Fruit fly (Drosophila melanogaster): ENCODE measurements around the gene CG31908.

Gene CG31908

DNA sequence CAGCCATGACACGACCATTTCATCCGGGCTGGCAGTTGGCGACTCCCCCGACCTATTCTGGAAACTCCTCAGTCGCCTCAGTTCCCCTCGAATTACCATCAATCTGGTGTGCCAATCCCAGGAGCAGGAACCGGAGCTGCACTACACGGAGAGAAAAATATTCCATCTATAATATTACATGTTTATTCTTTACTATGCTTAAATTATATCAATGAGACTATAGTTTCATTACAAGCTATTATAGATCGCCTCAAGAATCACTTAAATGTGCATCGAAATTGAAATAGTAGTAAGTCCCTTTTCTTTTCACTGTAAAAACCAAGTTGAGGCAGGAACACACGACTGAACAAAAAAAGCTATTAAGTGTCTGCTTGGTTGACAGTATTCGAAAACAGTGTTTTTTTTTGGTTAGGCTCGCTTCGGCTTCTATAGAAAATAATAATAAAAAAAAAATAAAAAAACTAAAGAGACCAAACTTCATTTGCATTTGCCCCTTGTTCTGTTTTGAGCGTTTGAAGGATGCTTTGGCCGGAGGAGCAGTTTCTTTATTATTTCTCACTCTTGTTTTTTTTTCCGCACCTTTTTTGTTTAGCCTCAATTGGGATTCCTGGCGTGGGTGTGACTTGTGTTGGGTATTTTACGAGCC, 49.0 kb upstream of the CG31908 start:
- TF ChIP-seq dsf (GFP tag; optimal IDR thresholded peaks at IDR 0.05; ENCODE audit: borderline replicate concordance) (no peak), OdsH (GFP tag; optimal IDR thresholded peaks at IDR 0.05) (peak; percentile 31), CrebA (GFP tag; optimal IDR thresholded peaks at IDR 0.05; ENCODE audit: borderline replicate concordance) (no peak), br (GFP tag; optimal IDR thresholded peaks at IDR 0.05) (peak; percentile 48), woc (GFP tag; optimal IDR thresholded peaks at IDR 0.05) (peak; percentile 6), ey (GFP tag; optimal IDR thresholded peaks at IDR 0.05) (peak; percentile 60), Rel (GFP tag; optimal IDR thresholded peaks at IDR 0.05) (no peak), Rel (tag; optimal IDR thresholded peaks at IDR 0.05) (no peak), Mio (GFP tag; optimal IDR thresholded peaks at IDR 0.05) (no peak), psq (GFP tag; optimal IDR thresholded peaks at IDR 0.05) (peak; percentile 33), usp (GFP tag; optimal IDR thresholded peaks at IDR 0.05) (no peak), fru (GFP tag; optimal IDR thresholded peaks at IDR 0.05) (peak; percentile 73), GATAd (GFP tag; optimal IDR thresholded peaks at IDR 0.05) (no peak), Hr78 (GFP tag; optimal IDR thresholded peaks at IDR 0.05) (no peak), tai (GFP tag; optimal IDR thresholded peaks at IDR 0.05) (no peak), Hr83 (GFP tag; optimal IDR thresholded peaks at IDR 0.05; ENCODE audit: poor library complexity, severe bottlenecking) (no peak), Dif (GFP tag; optimal IDR thresholded peaks at IDR 0.05; ENCODE audit: partially characterized antibody) (no peak), Abd-B (GFP tag; optimal IDR thresholded peaks at IDR 0.05) (no peak), sv (GFP tag; optimal IDR thresholded peaks at IDR 0.05) (no peak), lola (GFP tag; optimal IDR thresholded peaks at IDR 0.05) (no peak), Myc (optimal IDR thresholded peaks at IDR 0.05) (no peak), sage (GFP tag; optimal IDR thresholded peaks at IDR 0.05) (no peak), rgr (GFP tag; optimal IDR thresholded peaks at IDR 0.05) (peak; percentile 61), brk (GFP tag; optimal IDR thresholded peaks at IDR 0.05) (no peak), N (GFP tag; optimal IDR thresholded peaks at IDR 0.05) (no peak), h (GFP tag; optimal IDR thresholded peaks at IDR 0.05) (peak; percentile 69), dl (GFP tag; optimal IDR thresholded peaks at IDR 0.05; ENCODE audit: insufficient read depth in 1 of 2, partially characterized antibody in 2 of 2) (no peak), Hnf4 (GFP tag; optimal IDR thresholded peaks at IDR 0.05) (peak; percentile 61), CG9705 (GFP tag; optimal IDR thresholded peaks at IDR 0.05) (no peak), HLH106 (tag; optimal IDR thresholded peaks at IDR 0.05) (peak; percentile 35), Sp1 (GFP tag; optimal IDR thresholded peaks at IDR 0.05) (peak; percentile 41), foxo (GFP tag; optimal IDR thresholded peaks at IDR 0.05) (peak in 1 of 2 experiments; percentile 49)

DNA sequence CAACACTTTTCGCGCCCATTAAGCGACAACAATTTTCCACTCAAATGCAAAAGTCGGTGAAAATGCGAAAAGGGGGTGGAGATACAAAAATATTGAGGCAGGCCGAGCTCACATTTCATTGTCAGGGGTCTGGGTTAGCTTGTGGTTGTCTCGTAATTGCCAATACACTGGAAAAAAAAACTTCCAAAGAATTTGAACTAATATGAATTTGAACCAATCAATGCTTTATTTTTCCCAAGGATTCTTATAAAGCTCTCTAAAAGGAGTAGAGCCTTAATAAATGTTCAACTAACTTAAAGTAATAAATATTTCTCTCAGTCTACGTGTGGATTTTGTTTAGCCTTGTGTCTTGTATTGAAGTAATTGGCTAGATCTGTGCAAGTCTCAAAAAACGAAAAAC, 45.8 kb upstream of the CG31908 start:
- no peak for TF ChIP-seq Jra (GFP tag; optimal IDR thresholded peaks at IDR 0.05)
- TF ChIP-seq dmrt93B (GFP tag; optimal IDR thresholded peaks at IDR 0.05): no peak

- TF ChIP-seq h (GFP tag; optimal IDR thresholded peaks at IDR 0.05): peak; percentile 16
- peak; percentile 26 for TF ChIP-seq fru (GFP tag; optimal IDR thresholded peaks at IDR 0.05)
- no peak for TF ChIP-seq CrebA (GFP tag; optimal IDR thresholded peaks at IDR 0.05; ENCODE audit: borderline replicate concordance)
- TF ChIP-seq foxo (GFP tag; optimal IDR thresholded peaks at IDR 0.05): peak in 1 of 2 experiments; percentile 22
- peak; percentile 3 for TF ChIP-seq HLH106 (tag; optimal IDR thresholded peaks at IDR 0.05)
- no peak for TF ChIP-seq tai (GFP tag; optimal IDR thresholded peaks at IDR 0.05)
These were observed 44.7 kb upstream of the CG31908 start for dm6 chr2L:7071862-7072261.

- TF ChIP-seq Myc (optimal IDR thresholded peaks at IDR 0.05) (peak; percentile 59), h (GFP tag; optimal IDR thresholded peaks at IDR 0.05) (no peak)
These were observed 44.0 kb upstream of the CG31908 start for dm6 chr2L:7071219-7071618.

dm6 chr2L:7067683-7068082, 40.5 kb upstream of the CG31908 start, which contains the start of gene Ugt307A1:
Ugt307A1 (plus strand) TSS chr2L:7067983.
- TF ChIP-seq Mio (GFP tag; optimal IDR thresholded peaks at IDR 0.05) (no peak), usp (GFP tag; optimal IDR thresholded peaks at IDR 0.05) (no peak), dmrt93B (GFP tag; optimal IDR thresholded peaks at IDR 0.05) (no peak), foxo (GFP tag; optimal IDR thresholded peaks at IDR 0.05) (no peak), sv (GFP tag; optimal IDR thresholded peaks at IDR 0.05) (no peak), brk (GFP tag; optimal IDR thresholded peaks at IDR 0.05) (no peak), CG9705 (GFP tag; optimal IDR thresholded peaks at IDR 0.05) (no peak), Rel (GFP tag; optimal IDR thresholded peaks at IDR 0.05) (no peak), Rel (tag; optimal IDR thresholded peaks at IDR 0.05) (no peak), GATAd (GFP tag; optimal IDR thresholded peaks at IDR 0.05) (no peak), Dif (GFP tag; optimal IDR thresholded peaks at IDR 0.05; ENCODE audit: partially characterized antibody) (no peak), jim (GFP tag; optimal IDR thresholded peaks at IDR 0.05) (no peak), HLH106 (tag; optimal IDR thresholded peaks at IDR 0.05) (no peak), sage (GFP tag; optimal IDR thresholded peaks at IDR 0.05) (no peak), Sp1 (GFP tag; optimal IDR thresholded peaks at IDR 0.05) (no peak), Myc (optimal IDR thresholded peaks at IDR 0.05) (no peak), Hr78 (GFP tag; optimal IDR thresholded peaks at IDR 0.05) (no peak), dl (GFP tag; optimal IDR thresholded peaks at IDR 0.05; ENCODE audit: insufficient read depth in 1 of 2, partially characterized antibody in 2 of 2) (no peak), CG32264 (GFP tag; optimal IDR thresholded peaks at IDR 0.05) (no peak), h (GFP tag; optimal IDR thresholded peaks at IDR 0.05) (no peak), Abd-B (GFP tag; optimal IDR thresholded peaks at IDR 0.05) (no peak)
